Worm (Caenorhabditis elegans) whole organism, young adult: ENCODE results near the gene F26F4.9.

Experiments
- B0019.2 ChIP-seq: fragments of 200-800 bp; sonication (Bioruptor generic); conservative IDR thresholded peaks from 2 replicates; pipeline ENCODE4 v1.3.6; 2022; ENCODE audit warnings: missing genetic modification reagents, missing genetic modification characterization, missing compliant biosample characterization
- B0035.1 ChIP-seq: sonication (generic microtip); optimal IDR thresholded peaks from 2 replicates; lab custom pipeline; 2016; ENCODE audit warnings: missing genetic modification characterization, mild to moderate bottlenecking, missing compliant biosample characterization, missing genotype, missing genetic modification reagents
- B0261.1 ChIP-seq: sonication (generic microtip); optimal IDR thresholded peaks from 2 replicates; lab custom pipeline; 2016; ENCODE audit warnings: mild to moderate bottlenecking, missing genetic modification characterization, moderate library complexity, missing compliant biosample characterization
- C17E4.6 ChIP-seq: fragments of 200-800 bp; sonication (Bioruptor generic); IDR thresholded peaks from 2 replicates; pipeline ENCODE4 v1.3.6; 2022; ENCODE audit warnings: missing genetic modification reagents, missing genetic modification characterization, missing compliant biosample characterization
- F22D6.2 ChIP-seq: sonication (generic microtip); optimal IDR thresholded peaks from 2 replicates; lab custom pipeline; 2016; ENCODE audit warnings: mild to moderate bottlenecking, missing genetic modification characterization, missing compliant biosample characterization
- F33H1.4 ChIP-seq: fragments of 200-800 bp; sonication (Bioruptor generic); IDR thresholded peaks from 2 replicates; pipeline ENCODE4 v1.3.6; 2022; ENCODE audit warnings: missing genetic modification reagents, missing genetic modification characterization, missing compliant biosample characterization
- F37B4.10 ChIP-seq: fragments of 200-800 bp; sonication (Bioruptor generic); IDR thresholded peaks from 2 replicates; pipeline ENCODE4 v1.3.6; 2022; ENCODE audit warnings: missing genetic modification characterization, missing compliant biosample characterization
- F39B2.1 ChIP-seq: fragments of 200-800 bp; sonication (Bioruptor generic); IDR thresholded peaks from 2 replicates; pipeline ENCODE4 v1.3.6; 2022; ENCODE audit warnings: missing genetic modification reagents, missing genetic modification characterization, missing compliant biosample characterization
- F52B5.7 ChIP-seq: sonication (generic microtip); optimal IDR thresholded peaks from 2 replicates; lab custom pipeline; 2016; ENCODE audit warnings: mild to moderate bottlenecking, missing genetic modification characterization, missing compliant biosample characterization
- T07F8.4 ChIP-seq: sonication (generic microtip); optimal IDR thresholded peaks from 2 replicates; lab custom pipeline; 2016; ENCODE audit warnings: mild to moderate bottlenecking, missing genetic modification characterization, moderate library complexity, missing compliant biosample characterization
- Y67H2A.10 ChIP-seq: fragments of 200-800 bp; sonication (Bioruptor generic); conservative IDR thresholded peaks from 2 replicates; pipeline ENCODE4 v1.3.6; 2022; ENCODE audit warnings: missing genetic modification reagents, missing genetic modification characterization, missing compliant biosample characterization
- akir-1 ChIP-seq: fragments of 200-800 bp; sonication (Bioruptor generic); optimal IDR thresholded peaks from 2 replicates; lab custom pipeline; 2018; ENCODE audit warnings: mild to moderate bottlenecking, missing genetic modification characterization, moderate library complexity, missing compliant biosample characterization
- aptf-2 ChIP-seq: fragments of 200-800 bp; sonication (Bioruptor generic); conservative IDR thresholded peaks from 2 replicates; pipeline ENCODE4 v1.3.6; 2022; ENCODE audit warnings: missing genetic modification reagents, missing genetic modification characterization, missing compliant biosample characterization
- attf-3 ChIP-seq: fragments of 200-800 bp; sonication (Bioruptor generic); conservative IDR thresholded peaks from 2 replicates; pipeline ENCODE4 v1.3.6; 2022; ENCODE audit warnings: missing genetic modification reagents, missing genetic modification characterization, missing compliant biosample characterization
- attf-5 ChIP-seq: fragments of 200-800 bp; sonication (Bioruptor generic); optimal IDR thresholded peaks from 2 replicates; lab custom pipeline; 2018; ENCODE audit warnings: mild to moderate bottlenecking, missing genetic modification characterization, missing compliant biosample characterization
- ceh-100 ChIP-seq: fragments of 200-800 bp; sonication (Bioruptor generic); IDR thresholded peaks from 2 replicates; pipeline ENCODE4 v1.3.6; 2022; ENCODE audit warnings: missing genetic modification reagents, missing genetic modification characterization, missing compliant biosample characterization
- ceh-40 ChIP-seq: fragments of 200-800 bp; sonication (Bioruptor generic); IDR thresholded peaks from 2 replicates; pipeline ENCODE4 v1.3.6; 2022; ENCODE audit warnings: missing genetic modification characterization, missing compliant biosample characterization
- ceh-58 ChIP-seq: fragments of 200-800 bp; sonication (Bioruptor generic); IDR thresholded peaks from 2 replicates; pipeline ENCODE4 v1.3.6; 2022; ENCODE audit warnings: missing genetic modification characterization, missing compliant biosample characterization
- ceh-79 ChIP-seq: sonication (generic microtip); optimal IDR thresholded peaks from 2 replicates; lab custom pipeline; 2017; ENCODE audit warnings: mild to moderate bottlenecking, missing genetic modification characterization, missing compliant biosample characterization
- die-1 ChIP-seq: sonication (generic microtip); optimal IDR thresholded peaks from 2 replicates; lab custom pipeline; 2016; ENCODE audit warnings: missing genotype, mild to moderate bottlenecking, missing genetic modification characterization, missing compliant biosample characterization
- dox-1 ChIP-seq: fragments of 200-800 bp; sonication (Bioruptor generic); IDR thresholded peaks from 2 replicates; pipeline ENCODE4 v1.3.6; 2022; ENCODE audit warnings: missing genetic modification reagents, missing genetic modification characterization, missing compliant biosample characterization
- egrh-3 ChIP-seq: fragments of 200-800 bp; sonication (Bioruptor generic); IDR thresholded peaks from 2 replicates; pipeline ENCODE4 v1.3.6; 2022; ENCODE audit warnings: missing genetic modification reagents, missing genetic modification characterization, missing compliant biosample characterization
- ekl-4 ChIP-seq: fragments of 200-800 bp; sonication (Bioruptor generic); IDR thresholded peaks from 2 replicates; pipeline ENCODE4 v1.3.6; 2022; ENCODE audit warnings: missing genetic modification reagents, missing genetic modification characterization, missing compliant biosample characterization
- hlh-26 ChIP-seq: fragments of 200-800 bp; sonication (Bioruptor generic); conservative IDR thresholded peaks from 2 replicates; pipeline ENCODE4 v1.3.6; 2022; ENCODE audit warnings: missing genetic modification reagents, missing genetic modification characterization, missing compliant biosample characterization
- hmg-1.2 ChIP-seq: fragments of 200-800 bp; sonication (Bioruptor generic); IDR thresholded peaks from 2 replicates; pipeline ENCODE4 v1.3.6; 2022; ENCODE audit warnings: missing genetic modification reagents, missing genetic modification characterization, missing compliant biosample characterization
- hrde-1 ChIP-seq: sonication (generic microtip); optimal IDR thresholded peaks from 2 replicates; lab custom pipeline; 2016; ENCODE audit warnings: missing genetic modification characterization, mild to moderate bottlenecking, missing compliant biosample characterization, moderate library complexity, missing genotype, missing genetic modification reagents, borderline replicate concordance
- lin-40 ChIP-seq: sonication (generic microtip); optimal IDR thresholded peaks from 2 replicates; lab custom pipeline; 2016; ENCODE audit warnings: missing genetic modification characterization, mild to moderate bottlenecking, missing compliant biosample characterization, missing genotype, missing genetic modification reagents
- lin-54 ChIP-seq: fragments of 200-800 bp; sonication (Bioruptor generic); optimal IDR thresholded peaks from 2 replicates; lab custom pipeline; 2018; ENCODE audit warnings: mild to moderate bottlenecking, missing genetic modification characterization, missing compliant biosample characterization
- lir-1 ChIP-seq: fragments of 200-800 bp; sonication (Bioruptor generic); conservative IDR thresholded peaks from 2 replicates; pipeline ENCODE4 v1.3.6; 2022; ENCODE audit warnings: missing genetic modification reagents, missing genetic modification characterization, missing compliant biosample characterization
- madf-10 ChIP-seq: sonication (generic microtip); optimal IDR thresholded peaks from 2 replicates; lab custom pipeline; 2016; ENCODE audit warnings: mild to moderate bottlenecking, missing genetic modification characterization, missing compliant biosample characterization
- mcd-1 ChIP-seq: fragments of 200-800 bp; sonication (Bioruptor generic); IDR thresholded peaks from 2 replicates; pipeline ENCODE4 v1.3.6; 2022; ENCODE audit warnings: missing genetic modification reagents, missing genetic modification characterization, missing compliant biosample characterization
- nfya-1 ChIP-seq: sonication (generic microtip); optimal IDR thresholded peaks from 2 replicates; lab custom pipeline; 2017; ENCODE audit warnings: antibody characterized with exemption, missing compliant biosample characterization, missing genetic modification characterization, borderline replicate concordance; ENCODE audit not compliant: insufficient read depth
- nfya-2 ChIP-seq: fragments of 200-800 bp; sonication (Bioruptor generic); IDR thresholded peaks from 2 replicates; pipeline ENCODE4 v1.3.6; 2022; ENCODE audit warnings: missing genetic modification reagents, missing genetic modification characterization, missing compliant biosample characterization
- nfyb-1 ChIP-seq: fragments of 200-800 bp; sonication (Bioruptor generic); IDR thresholded peaks from 2 replicates; pipeline ENCODE4 v1.3.6; 2022; ENCODE audit warnings: missing genetic modification reagents, missing genetic modification characterization, missing compliant biosample characterization
- nhr-120 ChIP-seq: fragments of 200-800 bp; sonication (Bioruptor generic); IDR thresholded peaks from 2 replicates; pipeline ENCODE4 v1.3.6; 2022; ENCODE audit warnings: missing genetic modification characterization, missing compliant biosample characterization
- nhr-179 ChIP-seq: sonication (generic microtip); optimal IDR thresholded peaks from 2 replicates; lab custom pipeline; 2016; ENCODE audit warnings: mild to moderate bottlenecking, missing genetic modification characterization, missing compliant biosample characterization
- nhr-80 ChIP-seq: sonication (generic microtip); optimal IDR thresholded peaks from 2 replicates; lab custom pipeline; 2016; ENCODE audit warnings: missing genetic modification characterization, missing compliant biosample characterization
- nhr-90 ChIP-seq: sonication (generic microtip); optimal IDR thresholded peaks from 2 replicates; lab custom pipeline; 2016; ENCODE audit warnings: missing genotype, mild to moderate bottlenecking, missing genetic modification characterization, missing compliant biosample characterization
- pha-4 ChIP-seq: fragments of 150-350 bp; sonication (generic microtip); optimal IDR thresholded peaks from 2 replicates; lab custom pipeline; 2014; ENCODE audit warnings: missing biosample characterization, missing genetic modification reagents, missing genetic modification characterization
- sea-2 ChIP-seq: fragments of 200-800 bp; sonication (Bioruptor generic); IDR thresholded peaks from 2 replicates; pipeline ENCODE4 v1.3.6; 2022; ENCODE audit warnings: missing genetic modification characterization, missing compliant biosample characterization
- snpc-1.1 ChIP-seq: sonication (generic microtip); optimal IDR thresholded peaks from 2 replicates; lab custom pipeline; 2017; ENCODE audit warnings: missing genetic modification characterization, mild to moderate bottlenecking, missing compliant biosample characterization, antibody characterized with exemption, moderate library complexity, missing genotype, missing genetic modification reagents; ENCODE audit not compliant: insufficient read depth
- snpc-1.3 ChIP-seq: sonication (generic microtip); optimal IDR thresholded peaks from 2 replicates; lab custom pipeline; 2017; ENCODE audit warnings: missing genetic modification characterization, mild to moderate bottlenecking, missing compliant biosample characterization, antibody characterized with exemption, moderate library complexity, missing genotype, missing genetic modification reagents; ENCODE audit not compliant: insufficient read depth
- snpc-3.4 ChIP-seq: sonication (generic microtip); optimal IDR thresholded peaks from 2 replicates; lab custom pipeline; 2017; ENCODE audit warnings: missing genetic modification characterization, mild to moderate bottlenecking, missing compliant biosample characterization, antibody characterized with exemption, moderate library complexity, missing genotype, missing genetic modification reagents
- sptf-2 ChIP-seq: fragments of 200-800 bp; sonication (Bioruptor generic); optimal IDR thresholded peaks from 2 replicates; lab custom pipeline; 2018; ENCODE audit warnings: mild to moderate bottlenecking, missing genetic modification characterization, missing compliant biosample characterization
- xnd-1 ChIP-seq: sonication (generic microtip); optimal IDR thresholded peaks from 2 replicates; lab custom pipeline; 2016; ENCODE audit warnings: missing genotype, missing genetic modification reagents, missing genetic modification characterization, missing compliant biosample characterization
- zim-3 ChIP-seq: sonication (generic microtip); optimal IDR thresholded peaks from 2 replicates; lab custom pipeline; 2017; ENCODE audit warnings: mild to moderate bottlenecking, missing genetic modification characterization, moderate library complexity, missing compliant biosample characterization
- ztf-18 ChIP-seq: sonication (generic microtip); optimal IDR thresholded peaks from 2 replicates; lab custom pipeline; 2016; ENCODE audit warnings: missing genotype, mild to moderate bottlenecking, missing genetic modification characterization, missing compliant biosample characterization
- ztf-22 ChIP-seq: fragments of 200-800 bp; sonication (Bioruptor generic); optimal IDR thresholded peaks from 2 replicates; lab custom pipeline; 2018; ENCODE audit warnings: mild to moderate bottlenecking, missing genetic modification characterization, moderate library complexity, missing compliant biosample characterization
- ztf-28 ChIP-seq: fragments of 200-800 bp; sonication (Bioruptor generic); IDR thresholded peaks from 2 replicates; pipeline ENCODE4 v1.3.6; 2022; ENCODE audit warnings: missing genetic modification reagents, missing genetic modification characterization, missing compliant biosample characterization

The F26F4.9 gene

ce11 chrIII:4947352-4947751, 35.0 kb upstream of the F26F4.9 start (continued):
- TF ChIP-seq nhr-179 (tag; lab: Kevin White, UChicago) (no peak), F52B5.7 (tag; lab: Kevin White, UChicago) (no peak), ztf-18 (tag; lab: Kevin White, UChicago) (no peak), lin-40 (tag; lab: Kevin White, UChicago) (no peak), ceh-58 (no peak), F39B2.1 (GFP tag; lab: Robert Waterston, UW) (no peak), sptf-2 (no peak), F22D6.2 (tag; lab: Kevin White, UChicago) (no peak), nhr-80 (tag; lab: Kevin White, UChicago) (no peak), akir-1 (GFP tag; lab: Kevin White, UChicago) (no peak), attf-3 (GFP tag; lab: Robert Waterston, UW) (no peak), mcd-1 (GFP tag; lab: Robert Waterston, UW) (no peak), aptf-2 (GFP tag; lab: Robert Waterston, UW) (no peak), ceh-40 (no peak), F33H1.4 (GFP tag; lab: Robert Waterston, UW) (0 out of 2 replicates have a peak, but pooled peaks have one; percentile 8), dox-1 (GFP tag; lab: Robert Waterston, UW) (no peak), ceh-79 (no peak), T07F8.4 (tag; lab: Kevin White, UChicago) (no peak), hrde-1 (tag; lab: Kevin White, UChicago) (no peak), sea-2 (GFP tag; lab: Robert Waterston, UW) (no peak), lin-54 (no peak), ekl-4 (GFP tag; lab: Robert Waterston, UW) (no peak), ceh-100 (GFP tag; lab: Robert Waterston, UW) (peak; percentile 50), snpc-1.3 (tag; lab: Kevin White, UChicago) (no peak), ztf-22 (no peak), F37B4.10 (GFP tag; lab: Robert Waterston, UW) (no peak), C17E4.6 (GFP tag; lab: Robert Waterston, UW) (0 out of 2 replicates have a peak, but pooled peaks have one; percentile 20), snpc-1.1 (tag; lab: Kevin White, UChicago) (no peak), nfyb-1 (GFP tag; lab: Robert Waterston, UW) (no peak), zim-3 (tag; lab: Kevin White, UChicago) (no peak), madf-10 (no peak), pha-4 (no peak), hlh-26 (no peak), nfya-2 (GFP tag; lab: Robert Waterston, UW) (no peak), nfya-1 (tag; lab: Kevin White, UChicago) (no peak), snpc-3.4 (tag; lab: Kevin White, UChicago) (no peak), hmg-1.2 (GFP tag; lab: Robert Waterston, UW) (no peak), die-1 (tag; lab: Kevin White, UChicago) (no peak), B0035.1 (tag; lab: Kevin White, UChicago) (no peak), attf-5 (GFP tag; lab: Kevin White, UChicago) (no peak), ztf-28 (0 out of 2 replicates have a peak, but pooled peaks have one; percentile 21), xnd-1 (tag; lab: Kevin White, UChicago) (no peak), egrh-3 (GFP tag; lab: Robert Waterston, UW) (peak; percentile 71), B0019.2 (GFP tag; lab: Robert Waterston, UW) (no peak), nhr-90 (no peak), lir-1 (no peak), nhr-120 (no peak), Y67H2A.10 (GFP tag; lab: Robert Waterston, UW) (no peak), B0261.1 (tag; lab: Kevin White, UChicago) (no peak)
